Fruit fly (Drosophila melanogaster) whole organism, prepupa: ENCODE results near the gene CG32221.

Experiments
- Blimp-1 ChIP-seq: fragments of 200-800 bp; sonication (Bioruptor generic); optimal IDR thresholded peaks from 3 replicates; lab custom pipeline; 2017; ENCODE audit warnings: missing biosample characterization, missing genetic modification characterization, mild to moderate bottlenecking, moderate library complexity, missing genetic modification reagents
- CG11762 ChIP-seq: fragments of 200-800 bp; sonication (Bioruptor generic); optimal IDR thresholded peaks from 3 replicates; lab custom pipeline; 2016; ENCODE audit warnings: missing biosample characterization, missing genetic modification characterization; ENCODE audit not compliant: insufficient read depth
- CG15336 ChIP-seq: fragments of 200-800 bp; sonication (Bioruptor generic); IDR thresholded peaks from 2 replicates; pipeline ENCODE4 v1.3.6; 2022; ENCODE audit warnings: missing biosample characterization, missing genetic modification characterization
- CG1621 ChIP-seq: fragments of 200-800 bp; sonication (Bioruptor generic); optimal IDR thresholded peaks from 3 replicates; lab custom pipeline; 2018; ENCODE audit warnings: missing biosample characterization, mild to moderate bottlenecking, missing genetic modification characterization
- CG16779 ChIP-seq: fragments of 200-800 bp; sonication (Bioruptor generic); optimal IDR thresholded peaks from 3 replicates; lab custom pipeline; 2017; ENCODE audit warnings: missing biosample characterization, mild to moderate bottlenecking, missing genetic modification characterization
- CG3032 ChIP-seq: fragments of 200-800 bp; optimal IDR thresholded peaks from 2 replicates; lab custom pipeline; 2019; ENCODE audit warnings: missing biosample characterization, mild to moderate bottlenecking, missing genetic modification characterization, moderate library complexity
- CG32006 ChIP-seq: fragments of 200-800 bp; sonication (Bioruptor generic); optimal IDR thresholded peaks from 3 replicates; lab custom pipeline; 2017; ENCODE audit warnings: missing biosample characterization, mild to moderate bottlenecking, missing genetic modification characterization
- CG34406 ChIP-seq: fragments of 200-800 bp; sonication (Bioruptor generic); optimal IDR thresholded peaks from 3 replicates; lab custom pipeline; 2016; ENCODE audit warnings: missing biosample characterization, missing genetic modification characterization
- CG3919 ChIP-seq: fragments of 200-800 bp; sonication (Bioruptor generic); optimal IDR thresholded peaks from 3 replicates; lab custom pipeline; 2016; ENCODE audit warnings: missing biosample characterization, missing genetic modification characterization
- CG4318 ChIP-seq: fragments of 200-800 bp; sonication (Bioruptor generic); optimal IDR thresholded peaks from 3 replicates; lab custom pipeline; 2017; ENCODE audit warnings: missing biosample characterization, mild to moderate bottlenecking, missing genetic modification characterization
- CG6163 ChIP-seq: fragments of 200-800 bp; sonication (Bioruptor generic); IDR thresholded peaks from 3 replicates; pipeline ENCODE4 v1.3.6; 2022; ENCODE audit warnings: missing biosample characterization, missing genetic modification characterization
- CG6792 ChIP-seq: fragments of 200-800 bp; sonication (Bioruptor generic); optimal IDR thresholded peaks from 3 replicates; lab custom pipeline; 2016; ENCODE audit warnings: missing biosample characterization, missing genetic modification characterization
- CG6854 ChIP-seq: fragments of 200-800 bp; sonication (Bioruptor generic); optimal IDR thresholded peaks from 2 replicates; lab custom pipeline; 2017; ENCODE audit warnings: missing biosample characterization, mild to moderate bottlenecking, missing genetic modification characterization
- CG7368 ChIP-seq: fragments of 200-800 bp; sonication (Bioruptor generic); optimal IDR thresholded peaks from 3 replicates; lab custom pipeline; 2016; ENCODE audit warnings: missing biosample characterization, missing genetic modification characterization
- CG8119 ChIP-seq: fragments of 200-800 bp; sonication (Bioruptor generic); IDR thresholded peaks from 3 replicates; pipeline ENCODE4 v1.3.6; 2022; ENCODE audit warnings: missing biosample characterization, missing genetic modification characterization
- CG8319 ChIP-seq: fragments of 200-800 bp; sonication (Bioruptor generic); optimal IDR thresholded peaks from 3 replicates; lab custom pipeline; 2016; ENCODE audit warnings: missing biosample characterization, missing genetic modification characterization
- CG8632 ChIP-seq: fragments of 200-800 bp; sonication (Bioruptor generic); optimal IDR thresholded peaks from 3 replicates; lab custom pipeline; 2016; ENCODE audit warnings: missing biosample characterization, missing genetic modification characterization
- CG9139 ChIP-seq: fragments of 200-800 bp; sonication (Bioruptor generic); optimal IDR thresholded peaks from 3 replicates; lab custom pipeline; 2017; ENCODE audit warnings: missing biosample characterization, mild to moderate bottlenecking, missing genetic modification characterization
- Eip75B ChIP-seq: fragments of 200-800 bp; sonication (Bioruptor generic); optimal IDR thresholded peaks from 3 replicates; lab custom pipeline; 2016; ENCODE audit warnings: missing biosample characterization, missing genetic modification characterization
- Eip78C ChIP-seq: fragments of 200-800 bp; sonication (Bioruptor generic); peaks from one replicate; lab custom pipeline; 2016; ENCODE audit warnings: missing biosample characterization, missing genetic modification characterization
- Eip93F ChIP-seq: fragments of 200-800 bp; sonication (Bioruptor generic); optimal IDR thresholded peaks from 2 replicates; lab custom pipeline; 2016; ENCODE audit warnings: missing biosample characterization, mild to moderate bottlenecking, missing genetic modification characterization
- Ets21C ChIP-seq: fragments of 200-800 bp; sonication (Bioruptor generic); optimal IDR thresholded peaks from 3 replicates; lab custom pipeline; 2016; ENCODE audit warnings: missing biosample characterization, missing genetic modification characterization
- Ets96B ChIP-seq: fragments of 200-800 bp; optimal IDR thresholded peaks from 2 replicates; lab custom pipeline; 2019; ENCODE audit warnings: missing biosample characterization, mild to moderate bottlenecking, missing genetic modification characterization, moderate library complexity
- Hr38 ChIP-seq: sonication (Bioruptor generic); optimal IDR thresholded peaks from 2 replicates; lab custom pipeline; 2016; ENCODE audit warnings: missing biosample characterization, missing genetic modification characterization
- Hr39 ChIP-seq: fragments of 200-800 bp; sonication (Bioruptor generic); optimal IDR thresholded peaks from 2 replicates; lab custom pipeline; 2016; ENCODE audit warnings: missing biosample characterization, missing genetic modification characterization
- Hr4 ChIP-seq: fragments of 200-800 bp; sonication (Bioruptor generic); optimal IDR thresholded peaks from 3 replicates; lab custom pipeline; 2016; ENCODE audit warnings: missing biosample characterization, missing genetic modification characterization
- Lpt ChIP-seq: fragments of 200-800 bp; sonication (Bioruptor generic); optimal IDR thresholded peaks from 3 replicates; lab custom pipeline; 2016; ENCODE audit warnings: missing biosample characterization, missing genetic modification characterization
- Met ChIP-seq: fragments of 200-800 bp; sonication (Bioruptor generic); optimal IDR thresholded peaks from 3 replicates; lab custom pipeline; 2016; ENCODE audit warnings: missing biosample characterization, missing genetic modification characterization
- OdsH ChIP-seq: fragments of 200-800 bp; sonication (Bioruptor generic); optimal IDR thresholded peaks from 3 replicates; lab custom pipeline; 2016; ENCODE audit warnings: missing biosample characterization, missing genetic modification characterization
- Smox ChIP-seq: fragments of 200-800 bp; sonication (Bioruptor generic); optimal IDR thresholded peaks from 3 replicates; lab custom pipeline; 2016; ENCODE audit warnings: missing biosample characterization, missing genetic modification characterization
- Sox15 ChIP-seq: fragments of 200-800 bp; sonication (Bioruptor generic); optimal IDR thresholded peaks from 3 replicates; lab custom pipeline; 2016; ENCODE audit warnings: missing biosample characterization, missing genetic modification characterization
- achi ChIP-seq: fragments of 200-800 bp; sonication (Bioruptor generic); optimal IDR thresholded peaks from 3 replicates; lab custom pipeline; 2016; ENCODE audit warnings: missing biosample characterization, missing genetic modification characterization
- acj6 ChIP-seq: fragments of 200-800 bp; sonication (Bioruptor generic); optimal IDR thresholded peaks from 3 replicates; lab custom pipeline; 2016; ENCODE audit warnings: missing biosample characterization, missing genetic modification characterization
- cyc ChIP-seq: fragments of 200-800 bp; sonication (Bioruptor generic); optimal IDR thresholded peaks from 3 replicates; lab custom pipeline; 2016; ENCODE audit warnings: missing biosample characterization, missing genetic modification characterization
- dsx ChIP-seq: fragments of 200-800 bp; optimal IDR thresholded peaks from 3 replicates; lab custom pipeline; 2019; ENCODE audit warnings: missing biosample characterization, mild to moderate bottlenecking, missing genetic modification characterization, moderate library complexity; ENCODE audit not compliant: poor library complexity, severe bottlenecking
- eg ChIP-seq: fragments of 200-800 bp; sonication (Bioruptor generic); IDR thresholded peaks from 3 replicates; pipeline ENCODE4 v1.3.6; 2022; ENCODE audit warnings: missing biosample characterization, missing genetic modification characterization
- esn ChIP-seq: fragments of 200-800 bp; sonication (Bioruptor generic); optimal IDR thresholded peaks from 2 replicates; lab custom pipeline; 2016; ENCODE audit warnings: missing biosample characterization, mild to moderate bottlenecking, missing genetic modification characterization, moderate library complexity
- fd59A ChIP-seq: fragments of 200-800 bp; sonication (Bioruptor generic); optimal IDR thresholded peaks from 2 replicates; lab custom pipeline; 2017; ENCODE audit warnings: missing biosample characterization, mild to moderate bottlenecking, missing genetic modification characterization, missing genetic modification reagents
- fd85E ChIP-seq: fragments of 200-800 bp; sonication (Bioruptor generic); optimal IDR thresholded peaks from 3 replicates; lab custom pipeline; 2016; ENCODE audit warnings: missing biosample characterization, missing genetic modification characterization
- lz ChIP-seq: fragments of 200-800 bp; sonication (Bioruptor generic); optimal IDR thresholded peaks from 3 replicates; lab custom pipeline; 2016; ENCODE audit warnings: missing biosample characterization, missing genetic modification characterization
- net ChIP-seq: fragments of 200-800 bp; sonication (Bioruptor generic); optimal IDR thresholded peaks from 3 replicates; lab custom pipeline; 2016; ENCODE audit warnings: missing biosample characterization, missing genetic modification characterization
- pdm3 ChIP-seq: fragments of 200-800 bp; sonication (Bioruptor generic); optimal IDR thresholded peaks from 3 replicates; lab custom pipeline; 2016; ENCODE audit warnings: missing biosample characterization, missing genetic modification characterization
- salr ChIP-seq, 2 experiments: fragments of 200-800 bp; sonication (Bioruptor generic); optimal IDR thresholded peaks; 3 replicates each; lab custom pipeline; 2016 to 2018; ENCODE audit warnings: missing biosample characterization in 2 of 2, missing genetic modification characterization in 2 of 2, mild to moderate bottlenecking in 1 of 2
- spab ChIP-seq: fragments of 200-800 bp; sonication (Bioruptor generic); optimal IDR thresholded peaks from 2 replicates; lab custom pipeline; 2017; ENCODE audit warnings: missing biosample characterization, mild to moderate bottlenecking, missing genetic modification characterization, missing genetic modification reagents
- ss ChIP-seq, 2 experiments: fragments of 200-800 bp; sonication (Bioruptor generic); optimal IDR thresholded peaks; 2 replicates in 1 of 2; 3 replicates in 1 of 2; lab custom pipeline; 2017 to 2018; ENCODE audit warnings: mild to moderate bottlenecking in 2 of 2, missing biosample characterization in 2 of 2, missing genetic modification characterization in 2 of 2, moderate library complexity in 1 of 2
- svp ChIP-seq: fragments of 200-800 bp; sonication (Bioruptor generic); peaks from one replicate; lab custom pipeline; 2016; ENCODE audit warnings: missing biosample characterization, missing genetic modification characterization
- topi ChIP-seq: fragments of 200-800 bp; sonication (Bioruptor generic); optimal IDR thresholded peaks from 3 replicates; lab custom pipeline; 2016; ENCODE audit warnings: missing biosample characterization, missing genetic modification characterization
- vri ChIP-seq: fragments of 200-800 bp; sonication (Bioruptor generic); optimal IDR thresholded peaks from 3 replicates; lab custom pipeline; 2016; ENCODE audit warnings: missing biosample characterization, mild to moderate bottlenecking, missing genetic modification characterization

CG32221 gene

dm6 chr3L:19790929-19791687, 43.4 kb upstream of the CG32221 start (continued):
- peak; percentile 4 for TF ChIP-seq CG6854 (GFP tag; lab: Kevin White, UChicago)
- TF ChIP-seq lz (GFP tag; lab: Kevin White, UChicago): peak; percentile 80
- TF ChIP-seq CG8119 (GFP tag; lab: Robert Waterston, UW): peak; percentile 63
- peak; percentile 27 for TF ChIP-seq Smox (GFP tag; lab: Kevin White, UChicago)
- peak; percentile 68 for TF ChIP-seq net (GFP tag; lab: Kevin White, UChicago)
- TF ChIP-seq salr (GFP tag; optimal IDR thresholded peaks at IDR 0.05; lab: Kevin White, UChicago): peak in 1 of 2 experiments; percentile 69
- peak; percentile 51 for TF ChIP-seq fd59A (GFP tag; lab: Kevin White, UChicago)
- peak; percentile 9 for TF ChIP-seq dsx (GFP tag; lab: Kevin White, UChicago)
- TF ChIP-seq Eip75B (GFP tag; lab: Kevin White, UChicago): peak; percentile 76
- TF ChIP-seq CG9139: peak; percentile 24
- no peak for TF ChIP-seq fd85E (GFP tag; lab: Kevin White, UChicago)
- peak; percentile 56 for TF ChIP-seq spab (GFP tag; lab: Kevin White, UChicago)
- peak; percentile 77 for TF ChIP-seq topi
- TF ChIP-seq ss (GFP tag; optimal IDR thresholded peaks at IDR 0.05; lab: Kevin White, UChicago): peak; percentile 49 to 62
- TF ChIP-seq CG1621 (tag; lab: Kevin White, UChicago): no peak
- peak; percentile 36 for TF ChIP-seq Blimp-1 (GFP tag; lab: Kevin White, UChicago)
- TF ChIP-seq Eip78C: peak; percentile 95
- peak; percentile 73 for TF ChIP-seq CG32006
- TF ChIP-seq CG16779 (tag; lab: Kevin White, UChicago): peak; percentile 37
- TF ChIP-seq svp: peak; percentile 91
- peak; percentile 63 for TF ChIP-seq Ets96B (tag; lab: Kevin White, UChicago)
- TF ChIP-seq CG3032 (tag; lab: Kevin White, UChicago): peak; percentile 62
- TF ChIP-seq Hr38 (GFP tag; lab: Kevin White, UChicago): no peak
- peak; percentile 33 for TF ChIP-seq Sox15 (GFP tag; lab: Kevin White, UChicago)
- peak; percentile 63 for TF ChIP-seq Hr4 (GFP tag; lab: Kevin White, UChicago)
- peak; percentile 55 for TF ChIP-seq achi
- TF ChIP-seq CG8319 (GFP tag; lab: Kevin White, UChicago): peak; percentile 44
- TF ChIP-seq CG11762 (GFP tag; lab: Kevin White, UChicago): peak; percentile 26
- TF ChIP-seq pdm3 (GFP tag; lab: Kevin White, UChicago): peak; percentile 73
- peak; percentile 82 for TF ChIP-seq esn
- TF ChIP-seq CG6163 (GFP tag; lab: Robert Waterston, UW): peak; percentile 59; the same call in 2 of the 3 replicates
- TF ChIP-seq Lpt (GFP tag; lab: Kevin White, UChicago): no peak
- TF ChIP-seq, all 60 proteins: peak for 51

DNA sequence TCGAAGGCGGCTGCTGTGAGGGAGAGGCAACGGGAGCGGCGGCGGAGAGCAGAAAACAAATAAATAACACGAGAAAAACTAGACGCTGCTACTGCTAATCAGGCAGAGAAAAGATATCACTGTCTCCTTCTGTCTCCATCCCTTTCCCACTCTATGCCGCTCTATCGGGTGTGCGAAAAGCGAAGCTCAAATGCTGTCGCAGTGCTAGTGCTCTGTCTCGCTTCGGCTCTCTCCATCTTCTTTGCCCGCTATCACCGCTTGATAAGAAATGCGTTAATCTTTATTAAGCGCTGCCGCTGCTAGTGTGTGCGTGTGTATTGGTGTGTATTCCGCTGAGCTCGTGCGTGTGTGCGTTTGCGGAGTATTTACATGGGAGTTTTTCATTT, 42.8 kb upstream of the CG32221 start:
- TF ChIP-seq Met (GFP tag; lab: Kevin White, UChicago) (no peak), CG8632 (GFP tag; lab: Kevin White, UChicago) (no peak), CG1621 (tag; lab: Kevin White, UChicago) (no peak), vri (no peak), cyc (no peak), Hr39 (GFP tag; lab: Kevin White, UChicago) (no peak), Sox15 (GFP tag; lab: Kevin White, UChicago) (no peak), CG11762 (GFP tag; lab: Kevin White, UChicago) (no peak), svp (no peak), CG6163 (GFP tag; lab: Robert Waterston, UW) (peak; percentile 49; the same call in 1 of the 3 replicates), acj6 (GFP tag; lab: Kevin White, UChicago) (no peak), CG4318 (GFP tag; lab: Kevin White, UChicago) (no peak), ss (GFP tag; optimal IDR thresholded peaks at IDR 0.05; lab: Kevin White, UChicago) (peak in 1 of 2 experiments; percentile 10), fd85E (GFP tag; lab: Kevin White, UChicago) (no peak), eg (GFP tag; lab: Robert Waterston, UW) (peak; percentile 41; the same call in 1 of the 3 replicates), achi (no peak), CG15336 (peak; percentile 59), CG6792 (GFP tag; lab: Kevin White, UChicago) (no peak), OdsH (GFP tag; lab: Kevin White, UChicago) (no peak), esn (no peak), Eip93F (no peak), CG7368 (no peak), CG3919 (GFP tag; lab: Kevin White, UChicago) (no peak), topi (no peak), Ets21C (GFP tag; lab: Kevin White, UChicago) (no peak), CG16779 (tag; lab: Kevin White, UChicago) (no peak), CG34406 (GFP tag; lab: Kevin White, UChicago) (no peak)
